Worm (Caenorhabditis elegans): ENCODE measurements around the gene B0302.4.

DNA sequence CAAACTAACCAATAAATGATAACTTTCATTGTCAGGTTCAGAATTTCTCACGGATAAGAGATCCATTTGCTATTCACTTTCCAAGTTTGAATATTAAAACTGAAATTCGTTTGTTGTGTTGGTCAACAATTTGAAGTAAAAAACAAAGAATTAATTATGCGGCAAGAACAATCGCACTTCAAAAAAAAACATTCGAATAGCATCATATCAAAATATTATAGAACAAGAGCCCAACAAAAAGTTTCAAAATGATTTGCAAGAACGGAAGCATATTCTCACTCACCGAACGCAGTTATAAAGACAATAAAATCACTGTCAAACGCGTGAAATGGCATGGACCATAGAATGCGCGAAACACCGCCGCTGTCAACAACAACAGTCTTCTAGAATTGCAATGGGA lies 42.1 kb downstream of the B0302.4 start, which contains the start of gene K09E3.7:
- no peak for TF ChIP-seq jun-1 (tag; optimal IDR thresholded peaks at IDR 0.05)
- TF ChIP-seq ceh-44 (GFP tag; IDR thresholded peaks at IDR 0.05): no peak
- TF ChIP-seq R02D3.7 (tag; optimal IDR thresholded peaks at IDR 0.05): no peak
- no peak for TF ChIP-seq snpc-4 (tag; optimal IDR thresholded peaks at IDR 0.05)
- no peak for TF ChIP-seq ama-1 (optimal IDR thresholded peaks at IDR 0.05)
- no peak for TF ChIP-seq ceh-32 (tag; optimal IDR thresholded peaks at IDR 0.05; ENCODE audit: poor library complexity)
- no peak for TF ChIP-seq nhr-237 (tag; optimal IDR thresholded peaks at IDR 0.05)
- no peak for TF ChIP-seq zip-2 (tag; optimal IDR thresholded peaks at IDR 0.05)
- no peak for TF ChIP-seq ctbp-1 (GFP tag; IDR thresholded peaks at IDR 0.05)
- no peak for TF ChIP-seq D1046.2 (GFP tag; IDR thresholded peaks at IDR 0.05)
- TF ChIP-seq pqm-1 (tag; optimal IDR thresholded peaks at IDR 0.05): no peak
- TF ChIP-seq nhr-11 (tag; optimal IDR thresholded peaks at IDR 0.05): no peak
- no peak for TF ChIP-seq snpc-1.2 (GFP tag; IDR thresholded peaks at IDR 0.05)
- TF ChIP-seq pha-4 (GFP tag; IDR thresholded peaks at IDR 0.05): no peak
- no peak for TF ChIP-seq pha-4 (tag; optimal IDR thresholded peaks at IDR 0.05)

Data from whole organism, L4 larva.